Worm (Caenorhabditis elegans) whole organism, L4 larva: ENCODE data around the gene ccep-97.

ENCODE experiments used
- T20F7.1 ChIP-seq: fragments of 200-800 bp; sonication (Bioruptor generic); optimal IDR thresholded peaks from 2 replicates; lab custom pipeline; 2018; ENCODE audit warnings: mild to moderate bottlenecking, missing genetic modification characterization, missing compliant biosample characterization
- aha-1 ChIP-seq: fragments of 150-350 bp; peaks from one replicate; lab custom pipeline; 2014; ENCODE audit warnings: missing biosample characterization, missing genetic modification characterization
- arid-1 ChIP-seq: fragments of 200-800 bp; sonication (Bioruptor generic); conservative IDR thresholded peaks from 2 replicates; pipeline ENCODE4 v1.3.6; 2022; ENCODE audit warnings: missing genetic modification reagents, missing genetic modification characterization, missing compliant biosample characterization
- ceh-32 ChIP-seq: sonication (generic microtip); optimal IDR thresholded peaks from 2 replicates; lab custom pipeline; 2016; ENCODE audit warnings: mild to moderate bottlenecking, missing genetic modification characterization, missing compliant biosample characterization; ENCODE audit not compliant: poor library complexity
- ctbp-1 ChIP-seq: fragments of 200-800 bp; sonication (Bioruptor generic); IDR thresholded peaks from 2 replicates; pipeline ENCODE4 v1.3.6; 2022; ENCODE audit warnings: missing genetic modification reagents, missing genetic modification characterization, missing compliant biosample characterization
- daf-12 ChIP-seq: fragments of 150-350 bp; optimal IDR thresholded peaks from 2 replicates; lab custom pipeline; 2014; ENCODE audit warnings: missing biosample characterization, missing genetic modification reagents, missing genetic modification characterization
- daf-16 ChIP-seq, 3 experiments: sonication (generic microtip); optimal IDR thresholded peaks; 2 replicates each; lab custom pipeline; 2016 to 2017; ENCODE audit warnings: missing genetic modification characterization in 3 of 3, missing genetic modification reagents in 3 of 3, mild to moderate bottlenecking in 2 of 3, missing compliant biosample characterization in 2 of 3, missing biosample characterization in 1 of 3, moderate library complexity in 1 of 3
- dmd-6 ChIP-seq: fragments of 200-800 bp; sonication (Bioruptor generic); IDR thresholded peaks from 2 replicates; pipeline ENCODE4 v1.3.6; 2022; ENCODE audit warnings: missing genetic modification reagents, missing genetic modification characterization, missing compliant biosample characterization
- dmd-9 ChIP-seq: fragments of 200-800 bp; sonication (Bioruptor generic); IDR thresholded peaks from 2 replicates; pipeline ENCODE4 v1.3.6; 2022; ENCODE audit warnings: missing genetic modification reagents, missing genetic modification characterization, missing compliant biosample characterization
- dpl-1 ChIP-seq: fragments of 150-350 bp; optimal IDR thresholded peaks from 2 replicates; lab custom pipeline; 2014; ENCODE audit warnings: missing biosample characterization, missing genetic modification reagents, missing genetic modification characterization
- dve-1 ChIP-seq: sonication (generic microtip); optimal IDR thresholded peaks from 2 replicates; lab custom pipeline; 2017; ENCODE audit warnings: antibody characterized with exemption, mild to moderate bottlenecking, missing genetic modification characterization, missing compliant biosample characterization; ENCODE audit not compliant: insufficient read depth
- egl-27 ChIP-seq: sonication (generic microtip); optimal IDR thresholded peaks from 3 replicates; lab custom pipeline; 2017; ENCODE audit warnings: missing biosample characterization, missing genetic modification reagents, missing genetic modification characterization
- hif-1 ChIP-seq, 2 experiments: sonication (generic microtip); optimal IDR thresholded peaks; 2 replicates each; lab custom pipeline; 2016 to 2017; ENCODE audit warnings: missing compliant biosample characterization in 2 of 2, missing genetic modification characterization in 2 of 2, missing genetic modification reagents in 2 of 2, missing genotype in 2 of 2, mild to moderate bottlenecking in 1 of 2
- hlh-11 ChIP-seq: fragments of 200-800 bp; sonication (Bioruptor generic); optimal IDR thresholded peaks from 2 replicates; lab custom pipeline; 2018; ENCODE audit warnings: mild to moderate bottlenecking, missing genetic modification characterization, missing compliant biosample characterization
- hlh-30 ChIP-seq: sonication (generic microtip); optimal IDR thresholded peaks from 2 replicates; lab custom pipeline; 2017; ENCODE audit warnings: antibody characterized with exemption, mild to moderate bottlenecking, missing genetic modification characterization, missing compliant biosample characterization; ENCODE audit not compliant: insufficient read depth
- hmg-1.1 ChIP-seq: fragments of 200-800 bp; sonication (Bioruptor generic); IDR thresholded peaks from 2 replicates; pipeline ENCODE4 v1.3.6; 2022; ENCODE audit warnings: missing genetic modification reagents, missing genetic modification characterization, missing compliant biosample characterization
- lin-13 ChIP-seq: fragments of 150-350 bp; optimal IDR thresholded peaks from 2 replicates; lab custom pipeline; 2014; ENCODE audit warnings: missing biosample characterization, missing genetic modification reagents, missing genetic modification characterization
- lin-29 ChIP-seq: fragments of 200-800 bp; sonication (Bioruptor generic); IDR thresholded peaks from 2 replicates; pipeline ENCODE4 v1.3.6; 2022; ENCODE audit warnings: missing genetic modification reagents, missing genetic modification characterization, missing compliant biosample characterization
- lin-38 ChIP-seq: fragments of 200-800 bp; sonication (Bioruptor generic); IDR thresholded peaks from 2 replicates; pipeline ENCODE4 v1.3.6; 2022; ENCODE audit warnings: missing genetic modification reagents, missing genetic modification characterization, missing compliant biosample characterization
- lsy-2 ChIP-seq, 2 experiments: fragments of 150-350 bp in 1 of 2; sonication (generic microtip) in 1 of 2; optimal IDR thresholded peaks; 2 replicates each; lab custom pipeline; 2014 to 2017; ENCODE audit warnings: missing biosample characterization in 2 of 2, missing genetic modification characterization in 2 of 2
- madf-5 ChIP-seq, 2 experiments: fragments of 200-800 bp; sonication (Bioruptor generic); IDR thresholded peaks; 2 replicates each; pipeline ENCODE4 v1.3.6; 2022; ENCODE audit warnings: missing compliant biosample characterization in 2 of 2, missing genetic modification characterization in 2 of 2
- mdl-1 ChIP-seq, 2 experiments: fragments of 150-350 bp in 1 of 2; sonication (generic microtip) in 1 of 2; optimal IDR thresholded peaks; 2 replicates each; lab custom pipeline; 2014 to 2017; ENCODE audit warnings: missing biosample characterization in 2 of 2, missing genetic modification characterization in 2 of 2
- mdt-29 ChIP-seq: fragments of 200-800 bp; sonication (Bioruptor generic); IDR thresholded peaks from 2 replicates; pipeline ENCODE4 v1.3.6; 2022; ENCODE audit warnings: missing genetic modification reagents, missing genetic modification characterization, missing compliant biosample characterization
- mep-1 ChIP-seq: fragments of 150-350 bp; sonication (generic microtip); optimal IDR thresholded peaks from 3 replicates; lab custom pipeline; 2014; ENCODE audit warnings: missing biosample characterization, missing genetic modification characterization
- mes-2 ChIP-seq: sonication (generic microtip); optimal IDR thresholded peaks from 2 replicates; lab custom pipeline; 2016; ENCODE audit warnings: missing genotype, mild to moderate bottlenecking, missing genetic modification characterization, missing compliant biosample characterization; ENCODE audit not compliant: poor library complexity, severe bottlenecking
- mxl-2 ChIP-seq: fragments of 200-800 bp; sonication (Bioruptor generic); conservative IDR thresholded peaks from 2 replicates; pipeline ENCODE4 v1.3.6; 2022; ENCODE audit warnings: missing genetic modification reagents, missing genetic modification characterization, missing compliant biosample characterization
- mxl-3 ChIP-seq: fragments of 200-800 bp; sonication (Bioruptor generic); optimal IDR thresholded peaks from 2 replicates; lab custom pipeline; 2018; ENCODE audit warnings: mild to moderate bottlenecking, missing genetic modification characterization, missing compliant biosample characterization
- nhr-11 ChIP-seq: fragments of 150-350 bp; optimal IDR thresholded peaks from 2 replicates; lab custom pipeline; 2014; ENCODE audit warnings: missing biosample characterization, missing genetic modification characterization
- nhr-28 ChIP-seq: fragments of 150-350 bp; optimal IDR thresholded peaks from 2 replicates; lab custom pipeline; 2014; ENCODE audit warnings: missing biosample characterization, missing genetic modification characterization
- nhr-41 ChIP-seq: fragments of 200-800 bp; sonication (Bioruptor generic); IDR thresholded peaks from 2 replicates; pipeline ENCODE4 v1.3.6; 2022; ENCODE audit warnings: missing genetic modification reagents, missing genetic modification characterization, missing compliant biosample characterization
- nhr-76 ChIP-seq: fragments of 150-350 bp; optimal IDR thresholded peaks from 2 replicates; lab custom pipeline; 2014; ENCODE audit warnings: missing biosample characterization, missing genetic modification characterization
- nhr-77 ChIP-seq: fragments of 150-350 bp; optimal IDR thresholded peaks from 2 replicates; lab custom pipeline; 2014; ENCODE audit warnings: missing biosample characterization, missing genetic modification characterization
- pqm-1 ChIP-seq: sonication (generic microtip); optimal IDR thresholded peaks from 2 replicates; lab custom pipeline; 2017; ENCODE audit warnings: missing biosample characterization, missing genetic modification characterization
- rbr-2 ChIP-seq: sonication (generic microtip); optimal IDR thresholded peaks from 2 replicates; lab custom pipeline; 2016; ENCODE audit warnings: missing genotype, missing genetic modification characterization, missing compliant biosample characterization
- set-16 ChIP-seq: fragments of 200-800 bp; sonication (Bioruptor generic); IDR thresholded peaks from 2 replicates; pipeline ENCODE4 v1.3.6; 2022; ENCODE audit warnings: missing genetic modification reagents, missing genetic modification characterization, missing compliant biosample characterization
- spr-1 ChIP-seq: sonication (generic microtip); optimal IDR thresholded peaks from 2 replicates; lab custom pipeline; 2016; ENCODE audit warnings: mild to moderate bottlenecking, missing genetic modification characterization, missing compliant biosample characterization
- tag-97 ChIP-seq: fragments of 200-800 bp; sonication (Bioruptor generic); IDR thresholded peaks from 2 replicates; pipeline ENCODE4 v1.3.6; 2022; ENCODE audit warnings: missing genetic modification characterization, missing compliant biosample characterization
- unc-39 ChIP-seq: sonication (generic microtip); optimal IDR thresholded peaks from 2 replicates; lab custom pipeline; 2017; ENCODE audit warnings: missing biosample characterization, missing genetic modification characterization
- unc-62 ChIP-seq, 3 experiments: fragments of 150-350 bp in 1 of 3; sonication (generic microtip); optimal IDR thresholded peaks in 2 of 3; peaks in 1 of 3; 1 replicate in 1 of 3; 2 replicates in 2 of 3; lab custom pipeline; 2014 to 2017; ENCODE audit warnings: missing biosample characterization in 3 of 3, missing genetic modification characterization in 3 of 3, missing genetic modification reagents in 3 of 3, missing genotype in 1 of 3
- zfp-2 ChIP-seq: sonication (generic microtip); optimal IDR thresholded peaks from 2 replicates; lab custom pipeline; 2016; ENCODE audit warnings: mild to moderate bottlenecking, missing genetic modification characterization, missing compliant biosample characterization
- zfp-3 ChIP-seq: fragments of 200-800 bp; sonication (Bioruptor generic); conservative IDR thresholded peaks from 2 replicates; pipeline ENCODE4 v1.3.6; 2022; ENCODE audit warnings: missing genetic modification reagents, missing genetic modification characterization, missing compliant biosample characterization
- ztf-11 ChIP-seq: fragments of 150-350 bp; optimal IDR thresholded peaks from 2 replicates; lab custom pipeline; 2014; ENCODE audit warnings: missing biosample characterization, missing genetic modification characterization

The ccep-97 gene

DNA sequence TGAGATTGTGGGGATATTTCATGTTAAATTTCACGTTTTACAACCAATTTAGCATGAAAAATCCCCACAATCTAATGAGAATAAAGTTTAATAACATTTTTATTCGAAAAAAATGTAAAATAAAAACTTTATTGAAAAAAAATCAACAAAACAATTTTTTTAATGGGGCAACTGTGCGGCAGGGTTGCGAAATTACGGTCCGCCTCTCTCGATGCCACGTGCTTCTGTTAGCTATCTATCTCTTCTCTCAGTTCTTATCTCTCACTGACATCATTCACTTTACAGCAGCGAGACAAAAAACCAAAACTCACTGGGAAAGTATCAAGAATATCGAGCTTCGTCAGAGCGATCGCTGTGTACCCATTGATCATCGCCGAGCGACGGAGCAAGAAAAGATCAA, 2.1 kb upstream of the ccep-97 start:
- TF ChIP-seq dve-1 (tag; lab: Kevin White, UChicago) (peak; percentile 51), T20F7.1 (no peak), nhr-77 (peak; percentile 30), mdt-29 (no peak), zfp-2 (tag; lab: Kevin White, UChicago) (no peak), set-16 (GFP tag; lab: Robert Waterston, UW) (no peak), hlh-30 (tag; lab: Kevin White, UChicago) (peak; percentile 75), lin-13 (GFP tag; lab: Kevin White, UChicago) (peak; percentile 18), tag-97 (no peak), arid-1 (no peak), lin-29 (no peak), hlh-11 (peak; percentile 58), dmd-9 (GFP tag; lab: Robert Waterston, UW) (no peak), mxl-2 (GFP tag; lab: Robert Waterston, UW) (no peak), lsy-2 (tag; optimal IDR thresholded peaks at IDR 0.05; lab: Kevin White, UChicago) (peak in 1 of 2 experiments; percentile 14), ceh-32 (no peak), aha-1 (tag; lab: Kevin White, UChicago) (peak; percentile 57), dmd-6 (no peak), mdl-1 (tag; optimal IDR thresholded peaks at IDR 0.05; lab: Kevin White, UChicago) (peak in 1 of 2 experiments; percentile 70), unc-39 (tag; lab: Kevin White, UChicago) (no peak), nhr-28 (peak; percentile 25), mep-1 (peak; percentile 18), mes-2 (peak; percentile 43), ztf-11 (tag; lab: Kevin White, UChicago) (no peak), egl-27 (tag; lab: Kevin White, UChicago) (no peak), madf-5 (GFP tag; IDR thresholded peaks at IDR 0.05; lab: Robert Waterston, UW) (no peak), zfp-3 (GFP tag; lab: Robert Waterston, UW) (no peak), mxl-3 (peak; percentile 80), nhr-76 (tag; lab: Kevin White, UChicago) (no peak), spr-1 (tag; lab: Kevin White, UChicago) (no peak)

ce11 chrV:4813825-4814224, 4.6 kb downstream of the ccep-97 start:
- TF ChIP-seq daf-12 (tag; lab: Kevin White, UChicago), result no peak

DNA sequence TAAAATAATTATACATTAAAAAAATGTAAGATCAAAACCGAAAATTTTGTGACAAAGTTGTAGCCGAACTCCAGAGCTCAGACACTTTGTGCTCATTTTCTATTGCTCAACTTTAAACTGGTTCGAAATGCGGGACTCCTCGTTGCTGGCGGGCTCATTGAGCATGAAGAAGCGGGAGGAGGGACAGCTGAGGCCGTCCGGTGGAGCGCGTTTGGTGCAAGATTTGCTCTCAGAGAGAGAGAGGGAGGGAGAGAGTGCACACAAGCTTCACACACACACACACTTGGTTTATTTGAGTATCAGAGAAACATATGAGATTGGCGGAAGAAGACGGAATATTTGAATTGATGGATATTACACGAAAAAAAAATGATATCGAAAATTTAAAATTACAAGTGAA, 7.8 kb downstream of the ccep-97 start:
- TF ChIP-seq hmg-1.1 (GFP tag; lab: Robert Waterston, UW) (peak; percentile 37), set-16 (GFP tag; lab: Robert Waterston, UW) (peak; percentile 73), unc-62 (GFP tag; optimal IDR thresholded peaks at IDR 0.05 in 1 of 2; lab: Kevin White, UChicago) (peak in 1 of 2 experiments; percentile 94), unc-62 (tag; optimal IDR thresholded peaks at IDR 0.05; lab: Kevin White, UChicago) (no peak), hlh-11 (peak; percentile 66), pqm-1 (tag; lab: Kevin White, UChicago) (no peak), mep-1 (peak; percentile 43), mes-2 (peak; percentile 62), daf-16 (GFP tag; optimal IDR thresholded peaks at IDR 0.05; lab: Kevin White, UChicago) (no peak), daf-16 (tag; optimal IDR thresholded peaks at IDR 0.05; lab: Kevin White, UChicago) (no peak), lin-38 (GFP tag; lab: Robert Waterston, UW) (peak; percentile 60), ctbp-1 (GFP tag; lab: Robert Waterston, UW) (0 out of 2 replicates have a peak, but pooled peaks have one; percentile 17), mxl-3 (no peak), nhr-11 (tag; lab: Kevin White, UChicago) (peak; percentile 7), hif-1 (tag; optimal IDR thresholded peaks at IDR 0.05; lab: Kevin White, UChicago) (peak in 1 of 2 experiments; percentile 4), T20F7.1 (no peak), aha-1 (tag; lab: Kevin White, UChicago) (peak; percentile 99), lsy-2 (tag; optimal IDR thresholded peaks at IDR 0.05; lab: Kevin White, UChicago) (peak in 1 of 2 experiments; percentile 20), rbr-2 (peak; percentile 54), hlh-30 (tag; lab: Kevin White, UChicago) (peak; percentile 39), nhr-41 (GFP tag; lab: Robert Waterston, UW) (no peak), dpl-1 (GFP tag; lab: Kevin White, UChicago) (peak; percentile 31), unc-39 (tag; lab: Kevin White, UChicago) (no peak)
